Worm (Caenorhabditis elegans) whole organism, L2 larva: ENCODE results near the gene Y6E2A.5.

Experiments
- aly-2 ChIP-seq: fragments of 150-350 bp; optimal IDR thresholded peaks from 2 replicates; lab custom pipeline; 2014; ENCODE audit warnings: missing biosample characterization, missing genetic modification characterization
- blmp-1 ChIP-seq: sonication (generic microtip); optimal IDR thresholded peaks from 2 replicates; lab custom pipeline; 2017; ENCODE audit warnings: missing genetic modification characterization, mild to moderate bottlenecking, missing compliant biosample characterization, antibody characterized with exemption, moderate library complexity; ENCODE audit not compliant: insufficient read depth
- ceh-82 ChIP-seq: fragments of 150-350 bp; optimal IDR thresholded peaks from 2 replicates; lab custom pipeline; 2014; ENCODE audit warnings: missing biosample characterization, missing genetic modification characterization
- egl-27 ChIP-seq: sonication (generic microtip); optimal IDR thresholded peaks from 3 replicates; lab custom pipeline; 2017; ENCODE audit warnings: missing biosample characterization, missing genetic modification reagents, missing genetic modification characterization
- mab-5 ChIP-seq: fragments of 150-350 bp; optimal IDR thresholded peaks from 2 replicates; lab custom pipeline; 2014; ENCODE audit warnings: missing biosample characterization, missing genetic modification characterization
- mdl-1 ChIP-seq, 2 experiments: fragments of 150-350 bp in 1 of 2; sonication (generic microtip) in 1 of 2; optimal IDR thresholded peaks; 2 replicates each; lab custom pipeline; 2017; ENCODE audit warnings: missing biosample characterization in 2 of 2, missing genetic modification characterization in 2 of 2
- nhr-23 ChIP-seq: fragments of 150-350 bp; optimal IDR thresholded peaks from 2 replicates; lab custom pipeline; 2014; ENCODE audit warnings: missing biosample characterization, missing genetic modification reagents, missing genetic modification characterization
- nhr-25 ChIP-seq: fragments of 150-350 bp; sonication (generic microtip); optimal IDR thresholded peaks from 3 replicates; lab custom pipeline; 2014; ENCODE audit warnings: missing biosample characterization, missing genetic modification characterization
- snpc-4 ChIP-seq: fragments of 150-350 bp; optimal IDR thresholded peaks from 2 replicates; lab custom pipeline; 2014; ENCODE audit warnings: missing biosample characterization, missing genetic modification characterization
- unc-55 ChIP-seq: fragments of 150-350 bp; sonication (generic microtip); optimal IDR thresholded peaks from 3 replicates; lab custom pipeline; 2014; ENCODE audit warnings: missing biosample characterization, missing genetic modification reagents, missing genetic modification characterization
- zag-1 ChIP-seq: fragments of 150-350 bp; optimal IDR thresholded peaks from 2 replicates; lab custom pipeline; 2014; ENCODE audit warnings: missing biosample characterization, missing genetic modification characterization

- TF ChIP-seq nhr-23: no peak
- no peak for TF ChIP-seq ceh-82 (tag; lab: Kevin White, UChicago)
- TF ChIP-seq unc-55: no peak
- no peak for TF ChIP-seq zag-1 (tag; lab: Kevin White, UChicago)
- no peak for TF ChIP-seq blmp-1 (tag; lab: Kevin White, UChicago)
- TF ChIP-seq egl-27: no peak
- TF ChIP-seq mdl-1 (tag; optimal IDR thresholded peaks at IDR 0.05; lab: Kevin White, UChicago): no peak
- TF ChIP-seq aly-2: no peak
- TF ChIP-seq nhr-25 (tag; lab: Kevin White, UChicago): no peak
- TF ChIP-seq snpc-4: no peak
- TF ChIP-seq mab-5 (tag; lab: Kevin White, UChicago): no peak
Observed at ce11 chrV:15711898-15712297, 6.6 kb downstream of the Y6E2A.5 start, which contains the start of gene str-101.
